In the genomic region with DNA sequence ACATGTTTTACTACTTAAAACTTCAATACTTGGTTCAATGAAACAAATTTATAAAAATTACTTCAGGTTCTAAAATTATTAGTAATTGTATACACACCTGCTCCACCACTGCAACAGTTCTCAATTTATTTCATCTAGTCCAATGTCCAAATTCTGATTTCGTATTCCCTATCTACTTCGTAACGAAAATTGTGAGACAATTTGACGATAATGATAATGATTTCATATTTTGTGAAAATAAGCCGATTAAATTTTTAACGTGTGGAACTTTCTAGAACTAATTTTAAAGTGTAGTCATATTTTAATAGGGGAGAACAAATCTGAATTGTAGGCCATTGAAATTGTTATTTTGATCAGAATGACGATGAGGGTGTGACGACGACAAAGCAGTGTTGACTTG, we compare ENCODE assay signal across 4 worm cellular contexts.
A peak's percentile ranks its signal among the peaks of the same experiment; 100 is the strongest.
TF ChIP-seq lines count a peak whose summit lies in the region.

No protein-coding gene starts in this region.

TF ChIP-seq in whole organism, L2 larva, 48 proteins besides CTCF, POLR2A, EP300 and RAD21:
- no peak for TF ChIP-seq snpc-4 (tag; optimal IDR thresholded peaks at IDR 0.05; lab: Kevin White, UChicago)
- TF ChIP-seq crh-2 (tag; optimal IDR thresholded peaks at IDR 0.05; lab: Kevin White, UChicago): peak; percentile 42
TF ChIP-seq in whole organism, L2 larva: peak in this region for 1.

TF ChIP-seq in whole organism, L3 larva, 47 proteins besides CTCF, POLR2A, EP300 and RAD21:
- peak; percentile 48 for TF ChIP-seq elt-2 (tag; optimal IDR thresholded peaks at IDR 0.05; lab: Kevin White, UChicago)
- TF ChIP-seq tbx-2 (tag; optimal IDR thresholded peaks at IDR 0.05; lab: Kevin White, UChicago): no peak
- peak; percentile 48 for TF ChIP-seq pqm-1 (tag; optimal IDR thresholded peaks at IDR 0.05; lab: Kevin White, UChicago)
- no peak for TF ChIP-seq R02D3.7 (tag; optimal IDR thresholded peaks at IDR 0.05; lab: Kevin White, UChicago)
- TF ChIP-seq pha-4 (tag; optimal IDR thresholded peaks at IDR 0.05; lab: Kevin White, UChicago): peak; percentile 1
- no peak for TF ChIP-seq elt-3 (tag; optimal IDR thresholded peaks at IDR 0.05; lab: Kevin White, UChicago)
- no peak for TF ChIP-seq lsy-12 (tag; optimal IDR thresholded peaks at IDR 0.05; lab: Kevin White, UChicago)

TF ChIP-seq in whole organism, L4 larva, 104 proteins besides CTCF, POLR2A, EP300 and RAD21:
- TF ChIP-seq unc-62 (GFP tag; optimal IDR thresholded peaks at IDR 0.05 in 1 of 2; lab: Kevin White, UChicago) (peak in 1 of 2 experiments; percentile 41), unc-62 (tag; optimal IDR thresholded peaks at IDR 0.05; lab: Kevin White, UChicago) (no peak), ceh-28 (tag; optimal IDR thresholded peaks at IDR 0.05; lab: Kevin White, UChicago) (no peak), daf-16 (GFP tag; optimal IDR thresholded peaks at IDR 0.05; lab: Kevin White, UChicago) (no peak), daf-16 (tag; optimal IDR thresholded peaks at IDR 0.05; lab: Kevin White, UChicago) (peak; percentile 56), hlh-30 (tag; optimal IDR thresholded peaks at IDR 0.05; lab: Kevin White, UChicago; ENCODE audit: insufficient read depth) (peak; percentile 31), dve-1 (tag; optimal IDR thresholded peaks at IDR 0.05; lab: Kevin White, UChicago; ENCODE audit: insufficient read depth) (peak; percentile 29), T20F7.1 (GFP tag; optimal IDR thresholded peaks at IDR 0.05; lab: Kevin White, UChicago) (peak; percentile 6), dmd-6 (GFP tag; IDR thresholded peaks at IDR 0.05; lab: Robert Waterston, UW) (peak; percentile 20; the same call in 1 of the 2 replicates), snpc-4 (tag; optimal IDR thresholded peaks at IDR 0.05; lab: Kevin White, UChicago) (no peak)

TF ChIP-seq in whole organism, young adult, 124 proteins besides CTCF, POLR2A, EP300 and RAD21:
- TF ChIP-seq hsf-1 (GFP tag; IDR thresholded peaks at IDR 0.05; lab: Robert Waterston, UW): peak; percentile 50; the same call in 1 of the 2 replicates
- no peak for TF ChIP-seq ceh-91 (GFP tag; IDR thresholded peaks at IDR 0.05; lab: Robert Waterston, UW)
- TF ChIP-seq nhr-120 (GFP tag; IDR thresholded peaks at IDR 0.05; lab: Robert Waterston, UW): no peak
